Worm (Caenorhabditis elegans) whole organism, young adult: ENCODE results near the gene clec-196.

Source experiments
- F33H1.4 ChIP-seq: fragments of 200-800 bp; sonication (Bioruptor generic); IDR thresholded peaks from 2 replicates; pipeline ENCODE4 v1.3.6; 2022; ENCODE audit warnings: missing genetic modification reagents, missing genetic modification characterization, missing compliant biosample characterization
- F49E8.2 ChIP-seq: sonication (generic microtip); optimal IDR thresholded peaks from 3 replicates; lab custom pipeline; 2017; ENCODE audit warnings: missing genetic modification characterization, mild to moderate bottlenecking, missing compliant biosample characterization, antibody characterized with exemption, moderate library complexity; ENCODE audit not compliant: insufficient read depth
- ceh-27 ChIP-seq: fragments of 200-800 bp; sonication (Bioruptor generic); optimal IDR thresholded peaks from 2 replicates; lab custom pipeline; 2018; ENCODE audit warnings: mild to moderate bottlenecking, missing genetic modification characterization, moderate library complexity, missing compliant biosample characterization
- efl-1 ChIP-seq: fragments of 150-350 bp; optimal IDR thresholded peaks from 2 replicates; lab custom pipeline; 2014; ENCODE audit warnings: missing biosample characterization, missing genetic modification reagents, missing genetic modification characterization

DNA sequence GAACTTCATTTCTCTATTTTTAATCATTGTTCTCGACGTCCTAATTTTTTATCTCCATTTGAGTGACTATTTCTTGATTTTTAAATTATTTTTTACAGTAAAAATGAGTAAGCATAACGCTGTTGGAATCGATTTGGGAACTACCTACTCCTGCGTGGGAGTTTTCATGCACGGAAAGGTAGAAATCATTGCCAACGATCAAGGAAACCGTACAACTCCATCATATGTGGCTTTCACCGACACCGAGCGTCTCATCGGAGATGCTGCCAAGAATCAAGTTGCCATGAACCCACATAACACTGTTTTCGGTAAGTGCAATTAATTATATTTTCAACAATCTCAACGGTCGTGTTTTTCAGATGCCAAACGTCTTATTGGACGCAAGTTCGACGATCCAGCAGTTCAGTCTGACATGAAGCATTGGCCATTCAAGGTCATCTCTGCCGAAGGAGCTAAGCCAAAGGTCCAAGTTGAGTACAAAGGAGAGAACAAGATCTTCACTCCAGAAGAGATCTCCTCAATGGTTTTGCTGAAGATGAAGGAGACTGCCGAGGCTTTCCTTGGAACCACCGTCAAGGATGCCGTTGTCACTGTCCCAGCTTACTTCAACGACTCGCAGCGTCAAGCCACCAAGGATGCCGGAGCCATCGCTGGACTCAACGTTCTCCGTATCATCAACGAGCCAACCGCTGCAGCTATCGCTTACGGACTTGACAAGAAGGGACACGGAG lies 2.3 kb downstream of the clec-196 start, which contains the start of gene hsp-1:
- no peak for TF ChIP-seq efl-1 (GFP tag; lab: Kevin White, UChicago)
- TF ChIP-seq ceh-27 = peak; percentile 40
- no peak for TF ChIP-seq F33H1.4
- no peak for TF ChIP-seq F49E8.2 (tag; lab: Kevin White, UChicago)
